Fruit fly (Drosophila melanogaster): ENCODE results near the gene S-Lap2.

Gene S-Lap2

DNA sequence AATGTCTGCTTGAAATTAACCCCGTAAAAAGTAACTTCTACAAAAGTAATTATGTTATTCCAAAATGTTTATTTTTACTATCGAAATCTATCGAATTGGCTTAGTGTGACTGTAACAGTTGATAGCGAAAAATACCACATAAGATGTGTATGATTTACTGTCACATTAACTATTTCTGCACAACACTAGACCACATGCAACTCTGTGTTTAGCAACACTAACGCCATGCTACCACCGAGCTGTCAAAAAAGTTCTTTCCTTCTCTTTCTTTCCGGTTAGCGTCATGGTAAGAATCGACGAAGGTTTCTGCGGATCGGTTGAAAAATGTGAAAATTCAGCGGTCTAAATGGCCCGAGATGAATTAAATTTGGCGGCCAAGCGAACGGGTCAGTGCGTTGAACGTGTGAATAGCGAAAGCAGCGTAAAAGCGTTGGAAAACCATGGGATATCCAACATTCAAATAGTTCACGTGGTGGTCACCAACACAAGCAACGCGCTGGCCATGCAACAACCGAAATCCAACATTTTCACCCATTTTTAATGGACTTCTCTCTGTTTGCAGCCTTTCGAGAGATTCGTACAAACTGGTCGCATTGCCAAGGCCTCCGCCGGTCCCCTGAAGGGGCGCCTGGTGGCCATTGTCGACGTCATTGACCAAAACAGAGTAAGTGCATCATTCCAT, 18.8 kb upstream of the S-Lap2 start, which contains the start of the genes Nelf-E and RpL14 (continued):
- TF ChIP-seq CG15336 (GFP tag; IDR thresholded peaks at IDR 0.05) = peak; percentile 51; the same call in 1 of the 2 replicates
- TF ChIP-seq achi (GFP tag; optimal IDR thresholded peaks at IDR 0.05) = peak; percentile 100
- TF ChIP-seq CG8319 (GFP tag; optimal IDR thresholded peaks at IDR 0.05) = peak; percentile 75
- TF ChIP-seq dsx (GFP tag; optimal IDR thresholded peaks at IDR 0.05; ENCODE audit: poor library complexity, severe bottlenecking) = peak; percentile 57
- TF ChIP-seq Ets96B (tag; optimal IDR thresholded peaks at IDR 0.05) = peak; percentile 61
- peak; percentile 92 for TF ChIP-seq Sox102F (GFP tag; optimal IDR thresholded peaks at IDR 0.05)
- peak; percentile 90 for TF ChIP-seq Met (GFP tag; optimal IDR thresholded peaks at IDR 0.05)
- peak; percentile 91 for TF ChIP-seq topi (GFP tag; optimal IDR thresholded peaks at IDR 0.05)
- peak; percentile 88 for TF ChIP-seq CG9139 (GFP tag; optimal IDR thresholded peaks at IDR 0.05)
- peak; percentile 79 for TF ChIP-seq CG6792 (GFP tag; optimal IDR thresholded peaks at IDR 0.05)
- TF ChIP-seq CG6163 (GFP tag; IDR thresholded peaks at IDR 0.05) = peak; percentile 91
- TF ChIP-seq Eip75B (GFP tag; optimal IDR thresholded peaks at IDR 0.05) = peak; percentile 89
- TF ChIP-seq CG32006 (GFP tag; optimal IDR thresholded peaks at IDR 0.05) = peak; percentile 62
- TF ChIP-seq ss (GFP tag; optimal IDR thresholded peaks at IDR 0.05) = peak; percentile 80 to 91
- TF ChIP-seq CG11902 (GFP tag; optimal IDR thresholded peaks at IDR 0.05) = peak; percentile 60
- TF ChIP-seq CG6276 (GFP tag; optimal IDR thresholded peaks at IDR 0.05) = no peak

DNA sequence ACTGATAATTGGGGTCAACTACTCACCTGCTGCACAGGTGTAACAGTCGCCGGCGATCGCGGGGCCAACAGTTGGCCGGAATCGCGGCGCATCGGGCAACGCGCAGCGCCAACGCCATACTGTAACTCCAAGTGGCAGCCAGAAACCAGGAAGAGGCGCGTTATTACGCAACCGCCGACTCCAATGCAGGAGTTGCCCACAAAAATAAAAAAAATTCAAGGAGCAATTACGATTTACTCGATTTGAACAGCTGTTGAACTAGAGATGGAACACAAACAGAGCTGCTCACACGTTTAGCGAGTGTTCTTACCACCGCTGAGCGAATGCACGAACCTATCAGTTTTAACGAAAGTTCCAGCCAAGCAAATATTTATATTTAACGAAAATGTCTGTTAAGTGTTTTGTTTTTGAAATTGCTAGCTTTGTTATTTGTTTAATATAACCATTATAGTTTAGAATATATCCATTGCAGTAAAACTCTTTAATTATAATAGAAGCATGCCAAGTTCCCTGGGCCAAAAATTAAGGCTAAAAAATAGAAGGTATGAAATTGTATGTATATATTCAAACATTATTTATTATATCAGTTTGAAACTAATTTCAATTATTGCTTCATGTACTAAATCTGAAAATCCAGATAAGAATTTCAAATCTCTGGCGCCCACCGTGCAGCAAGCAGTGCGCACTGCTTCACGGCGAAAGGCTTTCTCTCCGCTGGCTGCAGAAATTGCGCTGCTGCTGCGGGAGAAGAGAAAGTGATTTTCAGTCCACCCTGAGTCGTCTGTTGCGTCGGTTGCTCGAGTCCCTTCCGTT, 15.6 kb upstream of the S-Lap2 start, which contains the start of the genes CG5989 and CG6282:
Gene CG5989, minus strand, starts transcription at position 270 of the 813 bp plus-strand sequence.
Gene CG6282, plus strand, starts transcription at position 778 of the 813 bp plus-strand sequence.
- TF ChIP-seq CG15336 (GFP tag; IDR thresholded peaks at IDR 0.05) = peak; percentile 65
- no peak for TF ChIP-seq Sox14 (GFP tag; optimal IDR thresholded peaks at IDR 0.05)
- peak; percentile 64 for TF ChIP-seq Hr4 (GFP tag; optimal IDR thresholded peaks at IDR 0.05)
- TF ChIP-seq esn (GFP tag; optimal IDR thresholded peaks at IDR 0.05) = peak; percentile 45
- no peak for TF ChIP-seq Hr38 (GFP tag; optimal IDR thresholded peaks at IDR 0.05)
- TF ChIP-seq CG3919 (GFP tag; optimal IDR thresholded peaks at IDR 0.05) = no peak
- TF ChIP-seq cyc (GFP tag; optimal IDR thresholded peaks at IDR 0.05) = no peak
- TF ChIP-seq ss (GFP tag; optimal IDR thresholded peaks at IDR 0.05) = no peak
- TF ChIP-seq CG11294 (GFP tag; IDR thresholded peaks at IDR 0.05) = no peak
- no peak for TF ChIP-seq Eip93F (GFP tag; optimal IDR thresholded peaks at IDR 0.05)
- TF ChIP-seq acj6 (GFP tag; optimal IDR thresholded peaks at IDR 0.05) = peak; percentile 6
- no peak for TF ChIP-seq achi (GFP tag; optimal IDR thresholded peaks at IDR 0.05)
- TF ChIP-seq CG6854 (GFP tag; optimal IDR thresholded peaks at IDR 0.05) = no peak
- TF ChIP-seq CG8119 (GFP tag; IDR thresholded peaks at IDR 0.05) = peak; percentile 54
- no peak for TF ChIP-seq CG10669 (GFP tag; optimal IDR thresholded peaks at IDR 0.05)
- peak; percentile 62 for TF ChIP-seq CG32006 (GFP tag; optimal IDR thresholded peaks at IDR 0.05)
- TF ChIP-seq vri (GFP tag; optimal IDR thresholded peaks at IDR 0.05) = peak; percentile 48
- peak; percentile 78 for TF ChIP-seq svp (GFP tag)
- TF ChIP-seq CG1621 (tag; optimal IDR thresholded peaks at IDR 0.05) = no peak
- TF ChIP-seq Blimp-1 (GFP tag; optimal IDR thresholded peaks at IDR 0.05) = peak; percentile 19
- peak; percentile 6 for TF ChIP-seq Sox102F (GFP tag; optimal IDR thresholded peaks at IDR 0.05)
- no peak for TF ChIP-seq dsx (GFP tag; optimal IDR thresholded peaks at IDR 0.05; ENCODE audit: poor library complexity, severe bottlenecking)
- no peak for TF ChIP-seq eg (GFP tag; IDR thresholded peaks at IDR 0.05)
- TF ChIP-seq CG6808 (GFP tag; optimal IDR thresholded peaks at IDR 0.05) = no peak
- no peak for TF ChIP-seq CG31627 (GFP tag; optimal IDR thresholded peaks at IDR 0.05)
- no peak for TF ChIP-seq CG34406 (GFP tag; optimal IDR thresholded peaks at IDR 0.05)
- peak; percentile 45 for TF ChIP-seq Met (GFP tag; optimal IDR thresholded peaks at IDR 0.05)
- no peak for TF ChIP-seq CG16779 (tag; optimal IDR thresholded peaks at IDR 0.05)
- TF ChIP-seq dac (GFP tag; optimal IDR thresholded peaks at IDR 0.05) = peak; percentile 41
- TF ChIP-seq Eip78C (GFP tag) = peak; percentile 66
- peak; percentile 7 for TF ChIP-seq Smox (GFP tag; optimal IDR thresholded peaks at IDR 0.05)
- TF ChIP-seq fd85E (GFP tag; optimal IDR thresholded peaks at IDR 0.05) = no peak
- peak; percentile 72 for TF ChIP-seq fkh (GFP tag; optimal IDR thresholded peaks at IDR 0.05)
- TF ChIP-seq salr (GFP tag; optimal IDR thresholded peaks at IDR 0.05) = no peak
- peak; percentile 8 for TF ChIP-seq lz (GFP tag; optimal IDR thresholded peaks at IDR 0.05)
- no peak for TF ChIP-seq CG8632 (GFP tag; optimal IDR thresholded peaks at IDR 0.05)
- TF ChIP-seq Eip75B (GFP tag; optimal IDR thresholded peaks at IDR 0.05) = peak; percentile 41
- peak; percentile 25 for TF ChIP-seq pdm3 (GFP tag; optimal IDR thresholded peaks at IDR 0.05)
- 0 out of 3 replicates have a peak, but pooled peaks have one; percentile 22 for TF ChIP-seq CG6163 (GFP tag; IDR thresholded peaks at IDR 0.05)

All from whole organism, prepupa.